Fruit fly (Drosophila melanogaster) Kc167 (cell line): ENCODE measurements around the gene Eip93F.

Experiments
- h ChIP-seq: fragments of >200 bp; optimal IDR thresholded peaks from 3 replicates; lab custom pipeline; 2018; ENCODE audit warnings: missing external identifiers
- psq ChIP-seq: fragments of >200 bp; optimal IDR thresholded peaks from 2 replicates; lab custom pipeline; 2017; ENCODE audit warnings: missing external identifiers

DNA sequence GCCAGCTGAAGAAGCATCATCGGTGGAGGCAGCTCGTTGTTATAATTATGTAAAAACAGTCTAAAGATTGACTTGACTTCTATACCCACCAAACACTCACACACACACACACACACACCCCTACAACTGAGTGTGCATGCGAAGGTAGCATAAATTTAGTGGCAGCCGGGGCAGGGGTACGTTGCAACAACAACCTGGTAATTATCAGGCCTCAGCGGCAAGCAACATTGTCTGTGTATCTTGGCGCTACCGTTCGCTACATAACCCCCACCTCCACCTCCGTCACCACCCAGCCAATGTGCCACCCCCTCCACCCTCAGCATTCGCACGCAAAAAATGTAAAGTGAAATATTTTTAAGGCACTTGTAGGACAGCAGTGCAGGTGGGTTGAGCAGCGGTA, 31.9 kb upstream of the Eip93F start:
- TF ChIP-seq psq (lab: Kevin White, UChicago) (no peak), h (no peak)
